Worm (Caenorhabditis elegans) whole organism, late embryonic: Measurements from ENCODE around the gene msp-56.

ENCODE experiments used
- ama-1 ChIP-seq: fragments of 150-350 bp; optimal IDR thresholded peaks from 2 replicates; lab custom pipeline; 2014
- ceh-34 ChIP-seq: sonication (generic microtip); optimal IDR thresholded peaks from 2 replicates; lab custom pipeline; 2016; ENCODE audit warnings: mild to moderate bottlenecking, missing genetic modification characterization, missing compliant biosample characterization
- fkh-10 ChIP-seq: fragments of 150-350 bp; optimal IDR thresholded peaks from 2 replicates; lab custom pipeline; 2014; ENCODE audit warnings: missing biosample characterization, missing genetic modification reagents, missing genetic modification characterization
- lin-11 ChIP-seq: fragments of 200-800 bp; sonication (Bioruptor generic); optimal IDR thresholded peaks from 2 replicates; lab custom pipeline; 2018; ENCODE audit warnings: mild to moderate bottlenecking, missing genetic modification characterization, missing compliant biosample characterization
- pha-4 ChIP-seq: fragments of 150-350 bp; optimal IDR thresholded peaks from 2 replicates; lab custom pipeline; 2018; ENCODE audit warnings: missing biosample characterization, missing genetic modification reagents, missing genetic modification characterization
- rnt-1 ChIP-seq: sonication (generic microtip); optimal IDR thresholded peaks from 2 replicates; lab custom pipeline; 2016; ENCODE audit warnings: missing genetic modification characterization, missing compliant biosample characterization
- unc-55 ChIP-seq: sonication (generic microtip); optimal IDR thresholded peaks from 2 replicates; lab custom pipeline; 2017; ENCODE audit warnings: missing biosample characterization, missing genetic modification reagents, missing genetic modification characterization

DNA sequence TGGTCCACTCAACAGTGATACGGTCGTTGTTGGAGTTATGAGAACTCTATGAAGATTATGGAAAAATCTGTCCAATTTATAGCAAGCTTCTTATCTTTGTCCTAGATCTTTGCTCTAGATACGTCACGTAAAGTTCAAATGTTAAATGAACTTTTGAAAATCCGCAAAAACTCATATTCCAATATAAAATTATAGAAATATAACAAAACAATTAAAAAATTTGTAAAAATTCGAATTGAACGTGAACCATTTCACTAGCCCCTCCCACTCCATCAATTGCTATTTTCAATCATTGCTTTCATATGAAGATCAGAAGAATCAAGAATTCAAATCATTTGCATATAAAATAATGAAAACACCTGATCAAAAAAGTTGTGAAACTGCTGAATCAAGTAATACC, 8.8 kb upstream of the msp-56 start, which contains the start of gene kin-21:
- TF ChIP-seq ceh-34 (tag; lab: Kevin White, UChicago) (no peak), fkh-10 (GFP tag; lab: Kevin White, UChicago) (no peak), unc-55 (GFP tag; lab: Kevin White, UChicago) (no peak), rnt-1 (tag; lab: Kevin White, UChicago) (no peak), pha-4 (tag; lab: Kevin White, UChicago) (no peak), ama-1 (no peak), lin-11 (tag; lab: Kevin White, UChicago) (no peak)
